Fruit fly (Drosophila melanogaster) whole organism, embryonic: ENCODE results near the gene alpha-PheRS.

ENCODE experiments used
- Atf-2 ChIP-seq: fragments of 200-800 bp; sonication (Bioruptor generic); optimal IDR thresholded peaks from 2 replicates; lab custom pipeline; 2016; ENCODE audit warnings: missing biosample characterization, missing genetic modification characterization
- Bgb ChIP-seq: fragments of 200-800 bp; sonication (Bioruptor generic); IDR thresholded peaks from 2 replicates; pipeline ENCODE4 v1.3.6; 2022; ENCODE audit warnings: missing biosample characterization, missing genetic modification characterization; ENCODE audit not compliant: partially characterized antibody
- BtbVII ChIP-seq: fragments of 200-800 bp; sonication (Bioruptor generic); optimal IDR thresholded peaks from 3 replicates; lab custom pipeline; 2017; ENCODE audit warnings: missing biosample characterization, mild to moderate bottlenecking, missing genetic modification characterization
- CG10209 ChIP-seq: fragments of 200-800 bp; sonication (Bioruptor generic); optimal IDR thresholded peaks from 3 replicates; lab custom pipeline; 2017; ENCODE audit warnings: missing biosample characterization, mild to moderate bottlenecking, missing genetic modification characterization, missing genetic modification reagents
- CG10321 ChIP-seq: fragments of 200-800 bp; sonication (Bioruptor generic); IDR thresholded peaks from 2 replicates; pipeline ENCODE4 v1.3.6; 2022; ENCODE audit warnings: missing biosample characterization, missing genetic modification characterization
- CG11398 ChIP-seq: fragments of 200-800 bp; sonication (Bioruptor generic); optimal IDR thresholded peaks from 2 replicates; lab custom pipeline; 2016; ENCODE audit warnings: missing biosample characterization, missing genetic modification characterization
- CG13287 ChIP-seq: fragments of 200-800 bp; sonication (Bioruptor generic); IDR thresholded peaks from 2 replicates; pipeline ENCODE4 v1.3.6; 2022; ENCODE audit warnings: missing biosample characterization, missing genetic modification characterization; ENCODE audit not compliant: partially characterized antibody
- CG14441 ChIP-seq: fragments of 200-800 bp; sonication (Bioruptor generic); IDR thresholded peaks from 2 replicates; pipeline ENCODE4 v1.3.6; 2022; ENCODE audit warnings: missing biosample characterization, missing genetic modification characterization
- CG15479 ChIP-seq: fragments of 200-800 bp; sonication (Bioruptor generic); optimal IDR thresholded peaks from 3 replicates; lab custom pipeline; 2019; ENCODE audit warnings: missing biosample characterization, mild to moderate bottlenecking, missing genetic modification characterization, moderate library complexity
- CG1647 ChIP-seq: fragments of 200-800 bp; sonication (Bioruptor generic); optimal IDR thresholded peaks from 3 replicates; lab custom pipeline; 2016; ENCODE audit warnings: missing biosample characterization, missing genetic modification characterization
- CG16779 ChIP-seq: fragments of 200-800 bp; sonication (Bioruptor generic); IDR thresholded peaks from 2 replicates; pipeline ENCODE4 v1.3.6; 2022; ENCODE audit warnings: missing biosample characterization, missing genetic modification characterization
- CG18011 ChIP-seq: fragments of 200-800 bp; sonication (Bioruptor generic); optimal IDR thresholded peaks from 2 replicates; lab custom pipeline; 2017; ENCODE audit warnings: missing biosample characterization, missing genetic modification characterization, mild to moderate bottlenecking, moderate library complexity, missing genotype
- CG18476 ChIP-seq: fragments of 200-800 bp; sonication (Bioruptor generic); optimal IDR thresholded peaks from 2 replicates; lab custom pipeline; 2016; ENCODE audit warnings: missing biosample characterization, mild to moderate bottlenecking, missing genetic modification characterization
- CG6272 ChIP-seq: fragments of 200-800 bp; sonication (Bioruptor generic); IDR thresholded peaks from 2 replicates; pipeline ENCODE4 v1.3.6; 2022; ENCODE audit warnings: missing biosample characterization, missing genetic modification characterization
- CG7839 ChIP-seq: fragments of 200-800 bp; sonication (Bioruptor generic); optimal IDR thresholded peaks from 3 replicates; lab custom pipeline; 2018; ENCODE audit warnings: missing biosample characterization, mild to moderate bottlenecking, missing genetic modification characterization, moderate library complexity
- CG8089 ChIP-seq: fragments of 200-800 bp; sonication (Bioruptor generic); optimal IDR thresholded peaks from 3 replicates; lab custom pipeline; 2016; ENCODE audit warnings: missing biosample characterization, missing genetic modification characterization
- CG9437 ChIP-seq: fragments of 200-800 bp; sonication (Bioruptor generic); optimal IDR thresholded peaks from 2 replicates; lab custom pipeline; 2018; ENCODE audit warnings: missing biosample characterization, mild to moderate bottlenecking, missing genetic modification characterization
- CG9817 ChIP-seq: fragments of 200-800 bp; sonication (Bioruptor generic); optimal IDR thresholded peaks from 2 replicates; lab custom pipeline; 2018; ENCODE audit warnings: missing biosample characterization, mild to moderate bottlenecking, missing genetic modification characterization, moderate library complexity
- E2f1 ChIP-seq: fragments of 200-800 bp; sonication (Bioruptor generic); IDR thresholded peaks from 2 replicates; pipeline ENCODE4 v1.3.6; 2022; ENCODE audit warnings: missing biosample characterization, missing genetic modification characterization
- Hsf ChIP-seq: fragments of 200-800 bp; sonication (Bioruptor generic); optimal IDR thresholded peaks from 3 replicates; lab custom pipeline; 2016; ENCODE audit warnings: missing biosample characterization, missing genetic modification characterization
- Med ChIP-seq: fragments of 200-800 bp; sonication (Bioruptor generic); peaks from one replicate; lab custom pipeline; 2016; ENCODE audit warnings: missing biosample characterization, missing genetic modification characterization, mild to moderate bottlenecking, inconsistent platforms, moderate library complexity
- Meics ChIP-seq: fragments of 200-800 bp; sonication (Bioruptor generic); optimal IDR thresholded peaks from 2 replicates; lab custom pipeline; 2017; ENCODE audit warnings: missing biosample characterization, mild to moderate bottlenecking, missing genetic modification characterization
- NFAT ChIP-seq: fragments of 200-800 bp; sonication (Bioruptor generic); IDR thresholded peaks from 2 replicates; pipeline ENCODE4 v1.3.6; 2022; ENCODE audit warnings: missing biosample characterization, missing genetic modification characterization
- Optix ChIP-seq: fragments of 200-800 bp; sonication (Bioruptor generic); IDR thresholded peaks from 3 replicates; pipeline ENCODE4 v1.3.6; 2022; ENCODE audit warnings: missing biosample characterization, missing genetic modification characterization
- Pdp1 ChIP-seq, 2 experiments: fragments of 200-800 bp; sonication (Bioruptor generic); optimal IDR thresholded peaks; 3 replicates each; lab custom pipeline; 2016; ENCODE audit warnings: missing biosample characterization in 2 of 2, missing genetic modification characterization in 2 of 2, mild to moderate bottlenecking in 1 of 2, moderate library complexity in 1 of 2
- Poxn ChIP-seq: fragments of 200-800 bp; sonication (Bioruptor generic); IDR thresholded peaks from 2 replicates; pipeline ENCODE4 v1.3.6; 2022; ENCODE audit warnings: missing biosample characterization, missing genetic modification characterization
- abd-A ChIP-seq: fragments of 200-800 bp; sonication (Bioruptor generic); optimal IDR thresholded peaks from 3 replicates; lab custom pipeline; 2019; ENCODE audit warnings: missing biosample characterization, mild to moderate bottlenecking, missing genetic modification characterization, moderate library complexity
- ac ChIP-seq: fragments of 200-800 bp; sonication (Bioruptor generic); optimal IDR thresholded peaks from 3 replicates; lab custom pipeline; 2017; ENCODE audit warnings: missing biosample characterization, mild to moderate bottlenecking, missing genetic modification characterization
- bsh ChIP-seq, 2 experiments: fragments of 200-800 bp; sonication (Bioruptor generic); optimal IDR thresholded peaks; 2 replicates each; lab custom pipeline; 2017 to 2018; ENCODE audit warnings: mild to moderate bottlenecking in 2 of 2, missing biosample characterization in 2 of 2, missing genetic modification characterization in 2 of 2, moderate library complexity in 1 of 2
- chn ChIP-seq: fragments of 200-800 bp; sonication (Bioruptor generic); optimal IDR thresholded peaks from 2 replicates; lab custom pipeline; 2016; ENCODE audit warnings: missing biosample characterization, missing genetic modification characterization
- crol ChIP-seq: fragments of 200-800 bp; sonication (Bioruptor generic); IDR thresholded peaks from 2 replicates; pipeline ENCODE4 v1.3.6; 2022; ENCODE audit warnings: missing biosample characterization, missing genetic modification characterization
- crp ChIP-seq, 2 experiments: fragments of 200-800 bp; sonication (Bioruptor generic); optimal IDR thresholded peaks; 2 replicates in 1 of 2; 3 replicates in 1 of 2; lab custom pipeline; 2017; ENCODE audit warnings: missing biosample characterization in 2 of 2, missing genetic modification characterization in 2 of 2, mild to moderate bottlenecking in 1 of 2, moderate library complexity in 1 of 2
- cwo ChIP-seq: fragments of 200-800 bp; sonication (Bioruptor generic); optimal IDR thresholded peaks from 3 replicates; lab custom pipeline; 2017; ENCODE audit warnings: missing biosample characterization, missing genetic modification characterization, mild to moderate bottlenecking, moderate library complexity, missing genetic modification reagents
- gcm2 ChIP-seq: fragments of 200-800 bp; sonication (Bioruptor generic); optimal IDR thresholded peaks from 2 replicates; lab custom pipeline; 2016; ENCODE audit warnings: missing biosample characterization, missing genetic modification characterization
- h ChIP-seq: fragments of >200 bp; optimal IDR thresholded peaks from 2 replicates; lab custom pipeline; 2017
- ham ChIP-seq: fragments of 200-800 bp; sonication (Bioruptor generic); IDR thresholded peaks from 2 replicates; pipeline ENCODE4 v1.3.6; 2022; ENCODE audit warnings: missing biosample characterization, missing genetic modification characterization
- hbn ChIP-seq: fragments of 200-800 bp; sonication (Bioruptor generic); IDR thresholded peaks from 2 replicates; pipeline ENCODE4 v1.3.6; 2022; ENCODE audit warnings: missing biosample characterization, missing genetic modification characterization; ENCODE audit not compliant: partially characterized antibody
- inv ChIP-seq: fragments of 200-800 bp; sonication (Bioruptor generic); IDR thresholded peaks from 2 replicates; pipeline ENCODE4 v1.3.6; 2022; ENCODE audit warnings: missing biosample characterization, missing genetic modification characterization; ENCODE audit not compliant: partially characterized antibody
- jigr1 ChIP-seq: fragments of 200-800 bp; sonication (Bioruptor generic); IDR thresholded peaks from 3 replicates; pipeline ENCODE4 v1.3.6; 2022; ENCODE audit warnings: missing biosample characterization, missing genetic modification characterization
- kay ChIP-seq: fragments of 200-800 bp; sonication (Bioruptor generic); optimal IDR thresholded peaks from 2 replicates; lab custom pipeline; 2016; ENCODE audit warnings: missing biosample characterization, missing genetic modification characterization
- knrl ChIP-seq: fragments of 200-800 bp; sonication (Bioruptor generic); IDR thresholded peaks from 3 replicates; pipeline ENCODE4 v1.3.6; 2022; ENCODE audit warnings: missing biosample characterization, missing genetic modification characterization; ENCODE audit not compliant: partially characterized antibody
- lilli ChIP-seq: fragments of 200-800 bp; sonication (Bioruptor generic); optimal IDR thresholded peaks from 3 replicates; lab custom pipeline; 2016; ENCODE audit warnings: missing biosample characterization, missing genetic modification characterization
- nerfin-1 ChIP-seq: fragments of 200-800 bp; sonication (Bioruptor generic); optimal IDR thresholded peaks from 3 replicates; lab custom pipeline; 2019; ENCODE audit warnings: missing biosample characterization, mild to moderate bottlenecking, missing genetic modification characterization, moderate library complexity
- p53 ChIP-seq: fragments of 200-800 bp; sonication (Bioruptor generic); optimal IDR thresholded peaks from 2 replicates; lab custom pipeline; 2016; ENCODE audit warnings: missing biosample characterization, missing genetic modification characterization
- pan ChIP-seq, 4 experiments: fragments of >200 bp in 3 of 4; fragments of 200-800 bp in 1 of 4; sonication (Bioruptor generic) in 1 of 4; optimal IDR thresholded peaks in 3 of 4; IDR thresholded peaks in 1 of 4; 2 replicates each; pipeline versions ENCODE4 v1.3.6 to Lab custom; 2017 to 2022; ENCODE audit warnings: missing biosample characterization in 2 of 4, missing genetic modification characterization in 2 of 4, mixed read lengths in 1 of 4
- sens ChIP-seq: fragments of 200-800 bp; sonication (Bioruptor generic); peaks from one replicate; lab custom pipeline; 2016; ENCODE audit warnings: missing biosample characterization, missing genetic modification characterization
- sens-2 ChIP-seq: fragments of 200-800 bp; sonication (Bioruptor generic); IDR thresholded peaks from 2 replicates; pipeline ENCODE4 v1.3.6; 2022; ENCODE audit warnings: missing biosample characterization, missing genetic modification characterization
- slbo ChIP-seq: fragments of 200-800 bp; sonication (Bioruptor generic); IDR thresholded peaks from 2 replicates; pipeline ENCODE4 v1.3.6; 2022; ENCODE audit warnings: missing biosample characterization, missing genetic modification characterization
- tll ChIP-seq, 2 experiments: fragments of 200-800 bp in 1 of 2; fragments of >200 bp in 1 of 2; sonication (Bioruptor generic) in 1 of 2; optimal IDR thresholded peaks; 2 replicates each; lab custom pipeline; 2017 to 2019; ENCODE audit warnings: missing biosample characterization in 2 of 2, missing genetic modification characterization in 2 of 2, mild to moderate bottlenecking in 1 of 2, moderate library complexity in 1 of 2

alpha-PheRS gene

dm6 chrX:8115717-8116311 lies 29.6 kb downstream of the alpha-PheRS start, which contains the start of gene Gclc (continued):
- TF ChIP-seq Meics (GFP tag; lab: Kevin White, UChicago) (no peak), cwo (GFP tag; lab: Kevin White, UChicago) (peak; percentile 82), p53 (GFP tag; lab: Kevin White, UChicago) (no peak), pan (optimal IDR thresholded peaks at IDR 0.05; lab: Kevin White, UChicago) (no peak), pan (GFP tag; optimal IDR thresholded peaks at IDR 0.05 in 1 of 2, IDR thresholded peaks at IDR 0.05 in 1 of 2) (no peak), kay (GFP tag; lab: Kevin White, UChicago) (no peak), CG10321 (GFP tag; lab: Robert Waterston, UW) (no peak), BtbVII (GFP tag; lab: Kevin White, UChicago) (peak; percentile 47), Atf-2 (GFP tag; lab: Kevin White, UChicago) (no peak), CG10209 (GFP tag; lab: Kevin White, UChicago) (no peak), CG18011 (GFP tag; lab: Kevin White, UChicago) (no peak), CG8089 (no peak), CG9437 (GFP tag; lab: Kevin White, UChicago) (no peak), CG6272 (no peak), ac (GFP tag; lab: Kevin White, UChicago) (no peak), CG14441 (GFP tag; lab: Robert Waterston, UW) (no peak), CG18476 (GFP tag; lab: Kevin White, UChicago) (no peak), Bgb (GFP tag; lab: Robert Waterston, UW) (peak; percentile 11; the same call in 1 of the 2 replicates), lilli (GFP tag; lab: Kevin White, UChicago) (no peak), h (lab: Kevin White, UChicago) (no peak), sens-2 (GFP tag; lab: Robert Waterston, UW) (no peak), CG16779 (GFP tag; lab: Robert Waterston, UW) (no peak), inv (GFP tag; lab: Robert Waterston, UW) (peak; percentile 20; the same call in 1 of the 2 replicates), CG13287 (GFP tag; lab: Robert Waterston, UW) (peak; percentile 62), bsh (GFP tag; optimal IDR thresholded peaks at IDR 0.05; lab: Kevin White, UChicago) (no peak), crp (GFP tag; optimal IDR thresholded peaks at IDR 0.05; lab: Kevin White, UChicago) (peak in 1 of 2 experiments; percentile 23), slbo (no peak), CG7839 (no peak), sens (peak; percentile 53), hbn (GFP tag; lab: Robert Waterston, UW) (no peak), CG11398 (no peak), CG9817 (tag; lab: Kevin White, UChicago) (no peak), jigr1 (GFP tag; lab: Robert Waterston, UW) (no peak), chn (no peak), crol (GFP tag; lab: Robert Waterston, UW) (no peak), Hsf (GFP tag; lab: Kevin White, UChicago) (no peak), Optix (GFP tag; lab: Robert Waterston, UW) (no peak), abd-A (tag; lab: Kevin White, UChicago) (no peak), NFAT (0 out of 2 replicates have a peak, but pooled peaks have one; percentile 23), ham (GFP tag; lab: Robert Waterston, UW) (no peak), E2f1 (GFP tag; lab: Robert Waterston, UW) (no peak), CG1647 (GFP tag; lab: Kevin White, UChicago) (no peak), gcm2 (GFP tag; lab: Kevin White, UChicago) (no peak), knrl (peak; percentile 45; the same call in 2 of the 3 replicates), tll (GFP tag; optimal IDR thresholded peaks at IDR 0.05; lab: Kevin White, UChicago) (no peak), CG15479 (GFP tag; lab: Kevin White, UChicago) (no peak), nerfin-1 (tag; lab: Kevin White, UChicago) (no peak), Pdp1 (GFP tag; optimal IDR thresholded peaks at IDR 0.05; lab: Kevin White, UChicago) (no peak), Med (GFP tag; lab: Kevin White, UChicago) (peak; percentile 81), Poxn (no peak)
